Worm (Caenorhabditis elegans) whole organism, L2 larva: ENCODE results near the gene Y105C5A.1.
"Not testable (repeated sequence)": the region's sequence is repeated elsewhere in the genome, so short reads cannot be mapped to it uniquely, and the experiment has no call there.

Experiments
- C34F6.9 ChIP-seq: fragments of 150-350 bp; optimal IDR thresholded peaks from 2 replicates; lab custom pipeline; 2014; ENCODE audit warnings: missing biosample characterization, missing genetic modification characterization
- F13H6.1 ChIP-seq: sonication (generic microtip); optimal IDR thresholded peaks from 2 replicates; lab custom pipeline; 2016; ENCODE audit warnings: missing genetic modification characterization, missing compliant biosample characterization
- R02D3.7 ChIP-seq: fragments of 150-350 bp; optimal IDR thresholded peaks from 2 replicates; lab custom pipeline; 2014; ENCODE audit warnings: missing biosample characterization, missing genetic modification characterization
- alr-1 ChIP-seq: fragments of 150-350 bp; optimal IDR thresholded peaks from 2 replicates; lab custom pipeline; 2014; ENCODE audit warnings: missing biosample characterization, missing genetic modification characterization
- aly-2 ChIP-seq: fragments of 150-350 bp; optimal IDR thresholded peaks from 2 replicates; lab custom pipeline; 2014; ENCODE audit warnings: missing biosample characterization, missing genetic modification characterization
- ama-1 ChIP-seq: fragments of 150-350 bp; optimal IDR thresholded peaks from 2 replicates; lab custom pipeline; 2018; ENCODE audit warnings: inconsistent platforms
- blmp-1 ChIP-seq: sonication (generic microtip); optimal IDR thresholded peaks from 2 replicates; lab custom pipeline; 2017; ENCODE audit warnings: missing genetic modification characterization, mild to moderate bottlenecking, missing compliant biosample characterization, antibody characterized with exemption, moderate library complexity; ENCODE audit not compliant: insufficient read depth
- ceh-16 ChIP-seq: fragments of 150-350 bp; optimal IDR thresholded peaks from 2 replicates; lab custom pipeline; 2014; ENCODE audit warnings: missing biosample characterization, missing genetic modification characterization
- crh-2 ChIP-seq: sonication (generic microtip); optimal IDR thresholded peaks from 2 replicates; lab custom pipeline; 2017; ENCODE audit warnings: missing biosample characterization, missing genetic modification characterization
- dmd-4 ChIP-seq: sonication (generic microtip); optimal IDR thresholded peaks from 2 replicates; lab custom pipeline; 2017; ENCODE audit warnings: missing biosample characterization, missing genetic modification characterization
- egl-27 ChIP-seq: sonication (generic microtip); optimal IDR thresholded peaks from 3 replicates; lab custom pipeline; 2017; ENCODE audit warnings: missing biosample characterization, missing genetic modification reagents, missing genetic modification characterization
- elt-1 ChIP-seq: fragments of 150-350 bp; optimal IDR thresholded peaks from 2 replicates; lab custom pipeline; 2014; ENCODE audit warnings: missing biosample characterization, missing genetic modification characterization
- elt-3 ChIP-seq: sonication (generic microtip); optimal IDR thresholded peaks from 2 replicates; lab custom pipeline; 2017; ENCODE audit warnings: missing biosample characterization, missing genetic modification characterization
- fos-1 ChIP-seq: fragments of 150-350 bp; optimal IDR thresholded peaks from 2 replicates; lab custom pipeline; 2014; ENCODE audit warnings: missing biosample characterization, missing genetic modification characterization
- lin-11 ChIP-seq: fragments of 150-350 bp; sonication (generic microtip); optimal IDR thresholded peaks from 2 replicates; lab custom pipeline; 2014; ENCODE audit warnings: missing biosample characterization, missing genetic modification characterization, inconsistent platforms, mixed read lengths
- lin-13 ChIP-seq: fragments of 150-350 bp; optimal IDR thresholded peaks from 2 replicates; lab custom pipeline; 2014; ENCODE audit warnings: missing biosample characterization, missing genetic modification reagents, missing genetic modification characterization
- lin-39 ChIP-seq: fragments of 150-350 bp; optimal IDR thresholded peaks from 2 replicates; lab custom pipeline; 2014; ENCODE audit warnings: missing biosample characterization, missing genetic modification reagents, missing genetic modification characterization
- lsy-2 ChIP-seq, 2 experiments: fragments of 150-350 bp in 1 of 2; sonication (generic microtip) in 1 of 2; optimal IDR thresholded peaks; 2 replicates each; lab custom pipeline; 2014 to 2017; ENCODE audit warnings: missing biosample characterization in 2 of 2, missing genetic modification characterization in 2 of 2
- mab-5 ChIP-seq: fragments of 150-350 bp; optimal IDR thresholded peaks from 2 replicates; lab custom pipeline; 2014; ENCODE audit warnings: missing biosample characterization, missing genetic modification characterization
- mbf-1 ChIP-seq: sonication (generic microtip); optimal IDR thresholded peaks from 2 replicates; lab custom pipeline; 2017; ENCODE audit warnings: missing biosample characterization, missing genetic modification characterization
- mdl-1 ChIP-seq, 2 experiments: fragments of 150-350 bp in 1 of 2; sonication (generic microtip) in 1 of 2; optimal IDR thresholded peaks; 2 replicates each; lab custom pipeline; 2017; ENCODE audit warnings: missing biosample characterization in 2 of 2, missing genetic modification characterization in 2 of 2
- nhr-10 ChIP-seq: sonication (generic microtip); optimal IDR thresholded peaks from 2 replicates; lab custom pipeline; 2017; ENCODE audit warnings: missing biosample characterization, missing genetic modification characterization
- nhr-11 ChIP-seq: fragments of 150-350 bp; optimal IDR thresholded peaks from 2 replicates; lab custom pipeline; 2014; ENCODE audit warnings: missing biosample characterization, missing genetic modification characterization
- nhr-12 ChIP-seq: fragments of 150-350 bp; optimal IDR thresholded peaks from 2 replicates; lab custom pipeline; 2014; ENCODE audit warnings: missing biosample characterization, missing genetic modification characterization
- nhr-129 ChIP-seq: fragments of 150-350 bp; optimal IDR thresholded peaks from 2 replicates; lab custom pipeline; 2014; ENCODE audit warnings: missing biosample characterization, missing genetic modification characterization
- nhr-23 ChIP-seq: fragments of 150-350 bp; optimal IDR thresholded peaks from 2 replicates; lab custom pipeline; 2014; ENCODE audit warnings: missing biosample characterization, missing genetic modification reagents, missing genetic modification characterization
- nhr-6 ChIP-seq: fragments of 150-350 bp; optimal IDR thresholded peaks from 2 replicates; lab custom pipeline; 2014; ENCODE audit warnings: missing biosample characterization, missing genetic modification characterization
- nhr-77 ChIP-seq: fragments of 150-350 bp; optimal IDR thresholded peaks from 2 replicates; lab custom pipeline; 2014; ENCODE audit warnings: missing biosample characterization, missing genetic modification characterization
- peb-1 ChIP-seq: fragments of 150-350 bp; optimal IDR thresholded peaks from 2 replicates; lab custom pipeline; 2014; ENCODE audit warnings: missing biosample characterization, missing genetic modification characterization
- sem-4 ChIP-seq: fragments of 150-350 bp; optimal IDR thresholded peaks from 2 replicates; lab custom pipeline; 2014; ENCODE audit warnings: missing biosample characterization, missing genetic modification reagents, missing genetic modification characterization
- sma-3 ChIP-seq: sonication (generic microtip); optimal IDR thresholded peaks from 2 replicates; lab custom pipeline; 2016; ENCODE audit warnings: missing genetic modification reagents, missing genetic modification characterization, missing compliant biosample characterization
- sma-9 ChIP-seq, 2 experiments: fragments of 150-350 bp in 1 of 2; sonication (generic microtip) in 1 of 2; optimal IDR thresholded peaks; 2 replicates each; lab custom pipeline; 2014 to 2016; ENCODE audit warnings: missing genetic modification characterization in 2 of 2, mild to moderate bottlenecking in 1 of 2, missing biosample characterization in 1 of 2, missing compliant biosample characterization in 1 of 2, missing genetic modification reagents in 1 of 2, moderate library complexity in 1 of 2
- snpc-4 ChIP-seq: fragments of 150-350 bp; optimal IDR thresholded peaks from 2 replicates; lab custom pipeline; 2014; ENCODE audit warnings: missing biosample characterization, missing genetic modification characterization
- unc-39 ChIP-seq: fragments of 150-350 bp; optimal IDR thresholded peaks from 2 replicates; lab custom pipeline; 2014; ENCODE audit warnings: missing biosample characterization, missing genetic modification characterization
- unc-55 ChIP-seq: fragments of 150-350 bp; sonication (generic microtip); optimal IDR thresholded peaks from 3 replicates; lab custom pipeline; 2014; ENCODE audit warnings: missing biosample characterization, missing genetic modification reagents, missing genetic modification characterization
- ztf-11 ChIP-seq: sonication (generic microtip); optimal IDR thresholded peaks from 2 replicates; lab custom pipeline; 2017; ENCODE audit warnings: missing biosample characterization, missing genetic modification characterization
- ztf-4 ChIP-seq: fragments of 150-350 bp; optimal IDR thresholded peaks from 2 replicates; lab custom pipeline; 2014; ENCODE audit warnings: missing biosample characterization, missing genetic modification characterization

The Y105C5A.1 gene

DNA sequence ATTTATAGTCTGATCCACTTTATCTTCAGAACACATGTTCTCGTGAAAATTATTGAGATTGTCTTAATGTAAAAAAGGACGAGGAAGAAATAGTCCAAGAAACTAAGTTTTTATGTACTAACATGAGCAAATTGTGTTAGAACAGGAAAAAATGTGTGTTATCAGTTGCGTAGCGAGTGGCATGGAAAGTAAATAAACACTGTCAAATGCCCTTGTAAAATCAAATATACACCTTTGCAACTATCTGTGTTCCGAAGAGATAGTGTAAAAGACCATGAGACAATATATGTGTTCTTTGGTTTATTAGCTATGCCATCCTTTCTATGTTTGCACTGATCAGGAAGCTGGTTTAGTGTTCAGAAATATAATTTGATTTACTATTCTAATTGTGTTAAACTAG lies 28.9 kb upstream of the Y105C5A.1 start:
- no peak for TF ChIP-seq nhr-23 (tag; lab: Kevin White, UChicago)
- TF ChIP-seq fos-1, result peak; percentile 27
- TF ChIP-seq elt-3 (tag; lab: Kevin White, UChicago), result no peak

DNA sequence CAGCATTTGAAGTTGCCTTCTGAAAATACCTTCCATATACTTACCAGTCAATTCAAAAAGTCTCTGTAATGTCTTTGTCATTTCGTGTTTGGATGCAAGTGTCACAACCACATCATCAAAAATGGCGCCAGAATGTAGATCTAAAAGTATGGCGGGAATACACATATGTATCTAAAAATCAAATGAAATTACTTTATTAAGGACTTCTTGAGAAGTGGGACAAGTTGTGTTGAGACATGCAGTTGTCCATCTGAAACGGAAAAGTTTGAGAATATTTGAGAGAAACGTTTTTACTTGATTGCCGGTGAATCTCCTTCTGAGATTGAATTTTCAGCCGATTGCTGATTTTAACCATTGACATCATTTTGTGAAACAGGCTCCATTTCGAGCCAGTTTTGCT lies 27.7 kb upstream of the Y105C5A.1 start:
- TF ChIP-seq nhr-23 (tag; lab: Kevin White, UChicago) (no peak), ama-1 (lab: Kevin White, UChicago) (no peak), lin-13 (GFP tag; lab: Kevin White, UChicago) (no peak), sma-3 (GFP tag; lab: Kevin White, UChicago) (no peak), C34F6.9 (tag; lab: Kevin White, UChicago) (no peak), aly-2 (tag; lab: Kevin White, UChicago) (no peak), ztf-11 (tag; lab: Kevin White, UChicago) (no peak), sem-4 (tag; lab: Kevin White, UChicago) (no peak), sma-9 (GFP tag; optimal IDR thresholded peaks at IDR 0.05; lab: Kevin White, UChicago) (no peak), sma-9 (tag; optimal IDR thresholded peaks at IDR 0.05; lab: Kevin White, UChicago) (no peak), lsy-2 (tag; optimal IDR thresholded peaks at IDR 0.05; lab: Kevin White, UChicago) (no peak)
- TF ChIP-seq, all 48 proteins: peak for 0

DNA sequence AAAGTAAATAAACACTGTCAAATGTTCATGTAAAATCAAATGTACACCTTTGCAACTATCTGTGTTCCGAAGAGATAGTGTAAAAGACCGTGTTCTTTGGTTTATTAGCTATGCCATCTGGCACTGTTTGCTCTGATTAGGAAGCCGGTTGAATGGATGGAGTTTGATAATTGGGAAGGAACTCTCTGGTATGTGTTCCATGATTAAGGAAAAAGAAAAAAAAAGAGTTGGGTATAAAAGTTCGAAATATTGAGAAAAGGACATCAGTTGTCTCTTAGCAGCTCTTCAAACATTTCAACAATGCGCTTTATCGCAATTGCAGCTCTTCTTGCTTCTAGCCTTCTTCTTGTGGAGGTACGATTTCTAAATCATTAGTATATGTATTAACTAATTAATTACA lies 26.2 kb upstream of the Y105C5A.1 start, which contains the start of gene abu-5:
Gene abu-5, plus strand, starts transcription at position 301 of the 400 bp plus-strand sequence.
- TF ChIP-seq lsy-2 (tag; optimal IDR thresholded peaks at IDR 0.05; lab: Kevin White, UChicago); nhr-129 (tag; lab: Kevin White, UChicago); nhr-6 (tag; lab: Kevin White, UChicago): not testable (repeated sequence)

DNA sequence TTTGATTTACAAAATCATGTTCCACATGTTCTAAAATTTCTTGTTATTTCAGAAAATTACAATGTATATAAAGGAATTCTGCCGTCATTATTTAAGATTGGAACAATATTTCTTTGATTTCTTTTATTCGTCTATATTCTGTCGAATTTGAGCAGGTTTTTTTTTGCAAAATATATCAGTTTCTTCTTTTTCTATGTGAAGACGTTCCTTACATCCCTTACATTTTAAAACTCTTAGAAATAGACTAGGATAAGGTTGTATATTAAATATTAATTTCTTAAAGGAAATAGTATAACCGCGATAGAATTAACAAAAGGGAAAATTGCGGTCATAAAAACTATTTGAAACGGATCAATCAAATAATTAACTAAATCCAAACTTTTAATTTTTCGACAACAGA lies 24.7 kb upstream of the Y105C5A.1 start:
- TF ChIP-seq elt-3 (tag; lab: Kevin White, UChicago) (no peak), R02D3.7 (tag; lab: Kevin White, UChicago) (no peak), nhr-77 (tag; lab: Kevin White, UChicago) (no peak), ztf-11 (tag; lab: Kevin White, UChicago) (no peak), ztf-4 (tag; lab: Kevin White, UChicago) (no peak), lin-39 (tag; lab: Kevin White, UChicago) (no peak)

DNA sequence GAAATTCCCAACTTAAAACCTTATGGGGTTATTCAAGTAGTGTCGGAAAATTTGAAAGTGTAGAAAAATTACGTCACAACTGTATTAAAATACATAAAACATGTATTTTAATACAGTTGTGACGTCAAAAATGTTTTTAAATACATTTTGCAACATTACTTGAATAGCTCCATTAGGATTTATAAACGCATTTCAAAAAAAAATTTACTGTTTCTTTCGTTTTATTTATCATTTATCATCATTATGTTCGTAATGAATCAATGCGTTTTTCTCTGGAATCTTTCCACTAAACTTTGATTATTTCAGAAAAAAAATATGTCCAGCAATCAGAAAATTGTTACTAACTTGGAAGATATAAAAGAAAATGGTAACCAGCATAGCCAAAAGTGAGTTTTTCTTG lies 19.4 kb upstream of the Y105C5A.1 start, which contains the start of gene Y105C5A.508:
Gene Y105C5A.508, plus strand, starts transcription at position 301 of the 400 bp plus-strand sequence.
- TF ChIP-seq elt-3 (tag; lab: Kevin White, UChicago), result no peak
- TF ChIP-seq lin-13 (GFP tag; lab: Kevin White, UChicago), result no peak
- no peak for TF ChIP-seq dmd-4
- no peak for TF ChIP-seq aly-2 (tag; lab: Kevin White, UChicago)
- TF ChIP-seq lin-11 (tag; lab: Kevin White, UChicago), result no peak
- no peak for TF ChIP-seq lsy-2 (tag; optimal IDR thresholded peaks at IDR 0.05; lab: Kevin White, UChicago)
- TF ChIP-seq ceh-16 (tag; lab: Kevin White, UChicago), result no peak
- TF ChIP-seq mab-5 (tag; lab: Kevin White, UChicago), result no peak
- no peak for TF ChIP-seq R02D3.7 (tag; lab: Kevin White, UChicago)
- no peak for TF ChIP-seq elt-1 (tag; lab: Kevin White, UChicago)
- no peak for TF ChIP-seq snpc-4 (tag; lab: Kevin White, UChicago)
- TF ChIP-seq nhr-10 (tag; lab: Kevin White, UChicago), result no peak
- TF ChIP-seq nhr-77 (tag; lab: Kevin White, UChicago), result no peak
- no peak for TF ChIP-seq ztf-4 (tag; lab: Kevin White, UChicago)
- no peak for TF ChIP-seq alr-1 (tag; lab: Kevin White, UChicago)
- TF ChIP-seq, all 48 proteins: peak for 0

DNA sequence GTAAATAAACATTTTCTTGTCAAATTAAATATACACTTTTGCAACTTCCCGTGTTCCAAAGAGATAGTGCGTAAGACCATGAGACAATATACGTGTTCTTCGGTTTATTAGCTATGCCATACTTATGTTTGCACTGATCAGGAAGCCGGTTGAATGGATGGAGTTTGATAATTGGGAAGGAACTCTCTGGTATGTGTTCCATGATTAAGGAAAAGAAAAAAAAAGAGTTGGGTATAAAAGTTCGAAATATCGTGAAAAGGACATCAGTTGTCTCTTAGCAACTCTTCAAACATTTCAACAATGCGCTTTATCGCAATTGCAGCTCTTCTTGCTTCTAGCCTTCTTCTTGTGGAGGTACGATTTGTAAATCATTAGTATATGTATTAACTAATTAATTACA lies 14.6 kb upstream of the Y105C5A.1 start, which contains the start of gene pqn-76:
Gene pqn-76, plus strand, starts transcription at position 301 of the 400 bp plus-strand sequence.
- not testable (repeated sequence) for TF ChIP-seq mdl-1 (tag; optimal IDR thresholded peaks at IDR 0.05; lab: Kevin White, UChicago); alr-1 (tag; lab: Kevin White, UChicago); peb-1 (tag; lab: Kevin White, UChicago)

DNA sequence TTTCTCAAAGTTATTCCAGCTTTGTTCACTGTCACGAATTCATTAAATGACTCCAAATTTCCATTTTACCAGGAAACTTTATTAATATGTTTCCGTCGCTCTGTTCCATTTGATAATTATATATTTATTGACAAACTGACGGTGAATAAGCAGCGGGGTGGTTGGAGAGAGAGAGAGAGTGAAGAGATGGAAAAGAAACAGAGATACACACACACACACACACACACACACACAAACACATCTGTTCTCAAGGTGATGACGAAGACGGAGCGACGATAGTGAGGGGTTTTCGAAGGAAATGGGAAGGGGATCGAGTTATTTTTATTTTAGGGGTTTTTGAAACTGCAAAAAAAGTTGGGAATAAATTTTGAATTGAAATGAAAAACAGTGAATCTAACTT lies 9.6 kb upstream of the Y105C5A.1 start:
- TF ChIP-seq R02D3.7 (tag; lab: Kevin White, UChicago) (no peak), crh-2 (tag; lab: Kevin White, UChicago) (no peak), egl-27 (tag; lab: Kevin White, UChicago) (no peak), sem-4 (tag; lab: Kevin White, UChicago) (no peak), nhr-129 (tag; lab: Kevin White, UChicago) (no peak), elt-3 (tag; lab: Kevin White, UChicago) (no peak), mbf-1 (tag; lab: Kevin White, UChicago) (no peak), nhr-11 (no peak), blmp-1 (tag; lab: Kevin White, UChicago) (no peak), unc-55 (GFP tag; lab: Kevin White, UChicago) (peak; percentile 52), unc-39 (tag; lab: Kevin White, UChicago) (no peak), fos-1 (peak; percentile 33), mdl-1 (tag; optimal IDR thresholded peaks at IDR 0.05; lab: Kevin White, UChicago) (no peak), F13H6.1 (tag; lab: Kevin White, UChicago) (no peak), nhr-10 (tag; lab: Kevin White, UChicago) (no peak), nhr-23 (tag; lab: Kevin White, UChicago) (no peak), sma-3 (GFP tag; lab: Kevin White, UChicago) (no peak), alr-1 (tag; lab: Kevin White, UChicago) (no peak), nhr-12 (tag; lab: Kevin White, UChicago) (no peak), ama-1 (lab: Kevin White, UChicago) (no peak)
